Fruit fly (Drosophila melanogaster): ENCODE data around the gene IFT57.

Gene IFT57

dm6 chr2L:3524729-3525181 is 5.8 kb upstream of the IFT57 start, which contains the start of gene CG8852 (continued):
- TF ChIP-seq D (optimal IDR thresholded peaks at IDR 0.05) (no peak), D (GFP tag; optimal IDR thresholded peaks at IDR 0.05) (no peak), Taf1 (GFP tag; IDR thresholded peaks at IDR 0.05) (no peak), CG7928 (GFP tag; optimal IDR thresholded peaks at IDR 0.05) (no peak), otp (GFP tag; IDR thresholded peaks at IDR 0.05) (no peak), CG18619 (GFP tag; optimal IDR thresholded peaks at IDR 0.05) (no peak), pb (GFP tag; optimal IDR thresholded peaks at IDR 0.05) (no peak), CG17568 (GFP tag; optimal IDR thresholded peaks at IDR 0.05) (no peak), CG11398 (GFP tag; optimal IDR thresholded peaks at IDR 0.05) (no peak), dpn (GFP tag; optimal IDR thresholded peaks at IDR 0.05) (peak in 1 of 2 experiments; percentile 9), CG6765 (GFP tag; optimal IDR thresholded peaks at IDR 0.05) (peak; percentile 16), CG6654 (GFP tag; optimal IDR thresholded peaks at IDR 0.05) (no peak), CG9727 (GFP tag; optimal IDR thresholded peaks at IDR 0.05) (no peak), CG12942 (GFP tag; optimal IDR thresholded peaks at IDR 0.05) (peak; percentile 6), peb (GFP tag; IDR thresholded peaks at IDR 0.05) (no peak), D19B (GFP tag; optimal IDR thresholded peaks at IDR 0.05) (peak; percentile 65), CG14014 (GFP tag; IDR thresholded peaks at IDR 0.05) (0 out of 2 replicates have a peak, but pooled peaks have one; percentile 41), CG8924 (tag; optimal IDR thresholded peaks at IDR 0.05) (peak; percentile 32), MESR4 (GFP tag; optimal IDR thresholded peaks at IDR 0.05) (no peak), al (GFP tag; IDR thresholded peaks at IDR 0.05) (peak; percentile 50; the same call in 1 of the 2 replicates), yki (optimal IDR thresholded peaks at IDR 0.05) (no peak), row (GFP tag; IDR thresholded peaks at IDR 0.05) (peak; percentile 76), CG10462 (GFP tag; optimal IDR thresholded peaks at IDR 0.05) (no peak), CG3281 (GFP tag; optimal IDR thresholded peaks at IDR 0.05) (no peak), ci (GFP tag; IDR thresholded peaks at IDR 0.05) (0 out of 3 replicates have a peak, but pooled peaks have one; percentile 29), CG1233 (GFP tag; optimal IDR thresholded peaks at IDR 0.05) (no peak), dan (GFP tag; IDR thresholded peaks at IDR 0.05) (no peak), Rx (GFP tag; IDR thresholded peaks at IDR 0.05) (no peak), mam (GFP tag; optimal IDR thresholded peaks at IDR 0.05) (no peak), gcm (GFP tag; optimal IDR thresholded peaks at IDR 0.05) (no peak), so (GFP tag; IDR thresholded peaks at IDR 0.05) (0 out of 3 replicates have a peak, but pooled peaks have one; percentile 13), CG9817 (tag; optimal IDR thresholded peaks at IDR 0.05) (peak; percentile 8), sob (GFP tag; IDR thresholded peaks at IDR 0.05) (peak; percentile 26; the same call in 1 of the 2 replicates), Ravus (GFP tag; IDR thresholded peaks at IDR 0.05) (no peak), seq (GFP tag; IDR thresholded peaks at IDR 0.05) (0 out of 2 replicates have a peak, but pooled peaks have one; percentile 21), CG34422 (GFP tag; IDR thresholded peaks at IDR 0.05) (0 out of 3 replicates have a peak, but pooled peaks have one; percentile 28), CG15073 (GFP tag; optimal IDR thresholded peaks at IDR 0.05) (no peak), CG8359 (GFP tag; optimal IDR thresholded peaks at IDR 0.05; ENCODE audit: borderline replicate concordance) (no peak), CG12391 (tag; optimal IDR thresholded peaks at IDR 0.05) (peak; percentile 32), pnt (GFP tag; optimal IDR thresholded peaks at IDR 0.05) (no peak), crp (GFP tag; optimal IDR thresholded peaks at IDR 0.05) (no peak), CG6689 (GFP tag; IDR thresholded peaks at IDR 0.05) (peak; percentile 35), CG4328 (GFP tag; optimal IDR thresholded peaks at IDR 0.05) (peak; percentile 12), Ssrp (tag; optimal IDR thresholded peaks at IDR 0.05) (peak; percentile 7), ind (GFP tag; optimal IDR thresholded peaks at IDR 0.05) (peak; percentile 30), zfh2 (GFP tag; optimal IDR thresholded peaks at IDR 0.05) (no peak), D19A (tag; optimal IDR thresholded peaks at IDR 0.05) (no peak)
